Worm (Caenorhabditis elegans): ENCODE results near the gene T09F3.7.
A peak's percentile ranks its signal among the peaks of the same experiment; 100 is the strongest.

Gene T09F3.7

ce11 chrII:10384680-10385383, 6.1 kb upstream of the T09F3.7 start, which contains the start of gene ztf-27:
TSS of gene ztf-27 (plus strand) at chrII:10385333.
- TF ChIP-seq nhr-21 (tag; optimal IDR thresholded peaks at IDR 0.05) = no peak
- TF ChIP-seq ztf-1 (GFP tag; conservative IDR thresholded peaks at IDR 0.05) = no peak
- peak; percentile 48 for TF ChIP-seq nhr-25 (tag; optimal IDR thresholded peaks at IDR 0.05)
- peak; percentile 37 for TF ChIP-seq blmp-1 (tag; optimal IDR thresholded peaks at IDR 0.05; ENCODE audit: insufficient read depth)
- TF ChIP-seq sma-9 (GFP tag; optimal IDR thresholded peaks at IDR 0.05) = no peak
- no peak for TF ChIP-seq sma-9 (tag; optimal IDR thresholded peaks at IDR 0.05)
- TF ChIP-seq mbf-1 (tag; optimal IDR thresholded peaks at IDR 0.05) = no peak
- no peak for TF ChIP-seq dmd-4 (tag; optimal IDR thresholded peaks at IDR 0.05)
- TF ChIP-seq F13H6.1 (tag; optimal IDR thresholded peaks at IDR 0.05) = peak; percentile 43
- peak; percentile 6 for TF ChIP-seq fos-1 (tag; optimal IDR thresholded peaks at IDR 0.05)
- TF ChIP-seq crh-2 (tag; optimal IDR thresholded peaks at IDR 0.05) = peak; percentile 85
- TF ChIP-seq nhr-6 (tag; optimal IDR thresholded peaks at IDR 0.05) = no peak
- TF ChIP-seq gmeb-1 (tag; optimal IDR thresholded peaks at IDR 0.05) = peak; percentile 8
- TF ChIP-seq nhr-23 (tag; optimal IDR thresholded peaks at IDR 0.05) = no peak
- no peak for TF ChIP-seq snpc-4 (tag; optimal IDR thresholded peaks at IDR 0.05)
- TF ChIP-seq alr-1 (tag; optimal IDR thresholded peaks at IDR 0.05) = no peak
- no peak for TF ChIP-seq nhr-237 (tag; optimal IDR thresholded peaks at IDR 0.05)
- no peak for TF ChIP-seq unc-39 (tag; optimal IDR thresholded peaks at IDR 0.05)
- no peak for TF ChIP-seq unc-62 (GFP tag; optimal IDR thresholded peaks at IDR 0.05)
- peak; percentile 45 for TF ChIP-seq sma-3 (GFP tag; optimal IDR thresholded peaks at IDR 0.05)
- no peak for TF ChIP-seq skn-1 (tag; optimal IDR thresholded peaks at IDR 0.05)
- peak; percentile 50 for TF ChIP-seq nhr-129 (tag; optimal IDR thresholded peaks at IDR 0.05)

- TF ChIP-seq sem-4 (tag; optimal IDR thresholded peaks at IDR 0.05) = peak; percentile 90
- TF ChIP-seq lin-39 (tag; optimal IDR thresholded peaks at IDR 0.05) = no peak
- no peak for TF ChIP-seq alr-1 (tag; optimal IDR thresholded peaks at IDR 0.05)
- TF ChIP-seq elt-3 (tag; optimal IDR thresholded peaks at IDR 0.05) = no peak
- peak; percentile 41 for TF ChIP-seq mab-5 (tag; optimal IDR thresholded peaks at IDR 0.05)
- TF ChIP-seq ZK546.5 (tag; optimal IDR thresholded peaks at IDR 0.05) = peak; percentile 7
- TF ChIP-seq nhr-12 (tag; optimal IDR thresholded peaks at IDR 0.05) = no peak
- no peak for TF ChIP-seq zag-1 (tag; optimal IDR thresholded peaks at IDR 0.05)
- peak; percentile 58 for TF ChIP-seq nhr-21 (tag; optimal IDR thresholded peaks at IDR 0.05)
- no peak for TF ChIP-seq nhr-237 (tag; optimal IDR thresholded peaks at IDR 0.05)
- no peak for TF ChIP-seq peb-1 (tag; optimal IDR thresholded peaks at IDR 0.05)
- TF ChIP-seq blmp-1 (tag; optimal IDR thresholded peaks at IDR 0.05; ENCODE audit: insufficient read depth) = no peak
- peak; percentile 24 for TF ChIP-seq snpc-4 (tag; optimal IDR thresholded peaks at IDR 0.05)
- TF ChIP-seq nhr-129 (tag; optimal IDR thresholded peaks at IDR 0.05) = peak; percentile 27
- peak; percentile 32 for TF ChIP-seq nhr-6 (tag; optimal IDR thresholded peaks at IDR 0.05)
- TF ChIP-seq fos-1 (tag; optimal IDR thresholded peaks at IDR 0.05) = peak; percentile 64
- peak; percentile 76 for TF ChIP-seq C34F6.9 (tag; optimal IDR thresholded peaks at IDR 0.05)
- TF ChIP-seq nhr-23 (tag; optimal IDR thresholded peaks at IDR 0.05) = no peak
- no peak for TF ChIP-seq mbf-1 (tag; optimal IDR thresholded peaks at IDR 0.05)
- no peak for TF ChIP-seq ztf-11 (tag; optimal IDR thresholded peaks at IDR 0.05)
- no peak for TF ChIP-seq unc-62 (GFP tag; optimal IDR thresholded peaks at IDR 0.05)
- no peak for TF ChIP-seq nhr-10 (tag; optimal IDR thresholded peaks at IDR 0.05)
- TF ChIP-seq ztf-4 (tag; optimal IDR thresholded peaks at IDR 0.05) = peak; percentile 75
- peak; percentile 67 for TF ChIP-seq sma-9 (GFP tag; optimal IDR thresholded peaks at IDR 0.05)
- TF ChIP-seq sma-9 (tag; optimal IDR thresholded peaks at IDR 0.05) = no peak
- peak; percentile 73 for TF ChIP-seq crh-2 (tag; optimal IDR thresholded peaks at IDR 0.05)
- peak; percentile 76 for TF ChIP-seq nhr-25 (tag; optimal IDR thresholded peaks at IDR 0.05)
- TF ChIP-seq ama-1 (optimal IDR thresholded peaks at IDR 0.05) = peak; percentile 50
- peak; percentile 33 for TF ChIP-seq lin-11 (tag; optimal IDR thresholded peaks at IDR 0.05)
- peak; percentile 75 for TF ChIP-seq unc-55 (GFP tag; optimal IDR thresholded peaks at IDR 0.05)
- TF ChIP-seq ztf-1 (GFP tag; conservative IDR thresholded peaks at IDR 0.05) = no peak
- no peak for TF ChIP-seq dmd-4 (tag; optimal IDR thresholded peaks at IDR 0.05)
- TF ChIP-seq Y55F3AM.14 (GFP tag; optimal IDR thresholded peaks at IDR 0.05) = no peak
- peak; percentile 69 for TF ChIP-seq gmeb-1 (tag; optimal IDR thresholded peaks at IDR 0.05)
- no peak for TF ChIP-seq nhr-77 (tag; optimal IDR thresholded peaks at IDR 0.05)
- TF ChIP-seq R02D3.7 (tag; optimal IDR thresholded peaks at IDR 0.05) = peak; percentile 94
- no peak for TF ChIP-seq elt-1 (tag; optimal IDR thresholded peaks at IDR 0.05)
- TF ChIP-seq skn-1 (tag; optimal IDR thresholded peaks at IDR 0.05) = no peak
- peak; percentile 83 for TF ChIP-seq sma-3 (GFP tag; optimal IDR thresholded peaks at IDR 0.05)
- no peak for TF ChIP-seq mdl-1 (tag; optimal IDR thresholded peaks at IDR 0.05)
- peak; percentile 14 to 86 for TF ChIP-seq lsy-2 (tag; optimal IDR thresholded peaks at IDR 0.05)
- no peak for TF ChIP-seq unc-39 (tag; optimal IDR thresholded peaks at IDR 0.05)
- TF ChIP-seq ceh-82 (tag; optimal IDR thresholded peaks at IDR 0.05) = no peak
- no peak for TF ChIP-seq ceh-16 (tag; optimal IDR thresholded peaks at IDR 0.05)
- TF ChIP-seq lin-13 (GFP tag; optimal IDR thresholded peaks at IDR 0.05) = peak; percentile 74
- TF ChIP-seq F13H6.1 (tag; optimal IDR thresholded peaks at IDR 0.05) = peak; percentile 79
- no peak for TF ChIP-seq aly-2 (tag; optimal IDR thresholded peaks at IDR 0.05)
These were observed 2.8 kb upstream of the T09F3.7 start for ce11 chrII:10388041-10388706.
